Worm (Caenorhabditis elegans): ENCODE results near the gene ZK632.4.
A peak's percentile ranks its signal among the peaks of the same experiment; 100 is the strongest.

The ZK632.4 gene

ce11 chrIII:9780665-9781304 is 26.5 kb downstream of the ZK632.4 start, which contains the start of gene vha-1 (continued):
- peak; percentile 88 for TF ChIP-seq nhr-20 (tag; optimal IDR thresholded peaks at IDR 0.05)
- TF ChIP-seq nhr-90 (tag; optimal IDR thresholded peaks at IDR 0.05; ENCODE audit: poor library complexity), result peak; percentile 71
- peak; percentile 90 for TF ChIP-seq nhr-77 (tag; optimal IDR thresholded peaks at IDR 0.05)
- no peak for TF ChIP-seq ceh-90 (tag; optimal IDR thresholded peaks at IDR 0.05)
- TF ChIP-seq fkh-10 (GFP tag; optimal IDR thresholded peaks at IDR 0.05), result peak; percentile 2
- no peak for TF ChIP-seq ceh-63 (GFP tag; optimal IDR thresholded peaks at IDR 0.05)
- TF ChIP-seq unc-62 (GFP tag; optimal IDR thresholded peaks at IDR 0.05), result no peak
- peak; percentile 94 for TF ChIP-seq snu-23 (GFP tag; optimal IDR thresholded peaks at IDR 0.05)
- peak; percentile 86 to 97 for TF ChIP-seq lsy-2 (tag; optimal IDR thresholded peaks at IDR 0.05)
- no peak for TF ChIP-seq ces-1 (GFP tag; optimal IDR thresholded peaks at IDR 0.05)
- TF ChIP-seq xbp-1 (tag; optimal IDR thresholded peaks at IDR 0.05), result peak; percentile 67
- peak; percentile 78 for TF ChIP-seq nhr-47 (tag; optimal IDR thresholded peaks at IDR 0.05)
- no peak for TF ChIP-seq fkh-4 (tag; optimal IDR thresholded peaks at IDR 0.05; ENCODE audit: borderline replicate concordance)
- peak; percentile 73 for TF ChIP-seq swsn-7 (tag; optimal IDR thresholded peaks at IDR 0.05)
- no peak; the same call in 1 of the 2 replicates for TF ChIP-seq ceh-88 (GFP tag; IDR thresholded peaks at IDR 0.05)
- TF ChIP-seq unc-130 (tag; optimal IDR thresholded peaks at IDR 0.05), result peak; percentile 73
- no peak for TF ChIP-seq hlh-17 (GFP tag; optimal IDR thresholded peaks at IDR 0.05; ENCODE audit: borderline replicate concordance)
- no peak for TF ChIP-seq nhr-84 (tag; optimal IDR thresholded peaks at IDR 0.05)
- peak; percentile 48 for TF ChIP-seq egl-13 (tag; optimal IDR thresholded peaks at IDR 0.05)
- TF ChIP-seq sptf-1 (tag; optimal IDR thresholded peaks at IDR 0.05), result no peak
- peak; percentile 73 for TF ChIP-seq rnt-1 (tag; optimal IDR thresholded peaks at IDR 0.05)
- no peak for TF ChIP-seq pax-3 (tag; optimal IDR thresholded peaks at IDR 0.05)
- TF ChIP-seq elt-3 (tag; optimal IDR thresholded peaks at IDR 0.05), result peak in 4 of 6 experiments; percentile 11 to 92 (median 79)
- no peak for TF ChIP-seq nhr-11 (tag; optimal IDR thresholded peaks at IDR 0.05)
- TF ChIP-seq efl-1 (optimal IDR thresholded peaks at IDR 0.05), result peak; percentile 79 to 89
- TF ChIP-seq efl-1 (GFP tag; optimal IDR thresholded peaks at IDR 0.05 in 1 of 2), result peak; percentile 79 to 94
- peak; percentile 85 for TF ChIP-seq nhr-85 (tag)
- peak; percentile 52 for TF ChIP-seq grh-1 (GFP tag; IDR thresholded peaks at IDR 0.05)
- TF ChIP-seq sox-4 (tag; optimal IDR thresholded peaks at IDR 0.05), result no peak
- peak; percentile 88 to 91 for TF ChIP-seq lin-35 (GFP tag; optimal IDR thresholded peaks at IDR 0.05)
- no peak for TF ChIP-seq dsc-1 (tag; optimal IDR thresholded peaks at IDR 0.05)
- TF ChIP-seq aha-1 (tag; optimal IDR thresholded peaks at IDR 0.05), result no peak
- TF ChIP-seq snpc-4 (tag; optimal IDR thresholded peaks at IDR 0.05), result peak; percentile 43

- TF ChIP-seq lin-14 (GFP tag; optimal IDR thresholded peaks at IDR 0.05), result no peak
- no peak for TF ChIP-seq efl-1 (optimal IDR thresholded peaks at IDR 0.05)
- peak in 1 of 2 experiments; percentile 74 for TF ChIP-seq efl-1 (GFP tag; optimal IDR thresholded peaks at IDR 0.05 in 1 of 2)
- TF ChIP-seq dsc-1 (tag; optimal IDR thresholded peaks at IDR 0.05), result peak; percentile 39
Measured at ce11 chrIII:9780254-9780653, 27.0 kb downstream of the ZK632.4 start, which contains the start of gene sqv-3. Gene sqv-3, minus strand, starts transcription at chrIII:9780354.

DNA sequence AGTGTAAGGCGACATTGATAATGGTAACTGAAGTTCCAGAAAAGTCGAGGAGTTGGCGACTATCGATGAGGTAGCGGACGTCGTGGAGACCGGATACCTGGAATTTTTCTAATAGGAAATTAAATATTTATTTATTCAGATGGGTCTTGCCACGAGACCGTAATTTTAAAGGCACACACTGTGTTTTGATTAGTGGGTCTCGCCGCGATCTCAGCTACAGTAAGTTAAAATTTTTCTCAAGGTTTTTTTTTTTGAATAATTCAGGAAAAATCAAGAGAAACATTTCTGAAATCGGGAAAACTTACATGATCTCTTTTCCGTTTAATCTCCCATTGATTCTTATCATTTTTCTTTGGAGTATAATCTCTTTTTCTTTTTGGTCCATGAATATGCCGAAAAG is 28.2 kb downstream of the ZK632.4 start:
- no peak for TF ChIP-seq C34B4.2 (tag; optimal IDR thresholded peaks at IDR 0.05)
- TF ChIP-seq unc-86 (tag; optimal IDR thresholded peaks at IDR 0.05), result no peak
- TF ChIP-seq Y116A8C.19 (tag; optimal IDR thresholded peaks at IDR 0.05; ENCODE audit: borderline replicate concordance), result no peak
- no peak for TF ChIP-seq ztf-11 (tag; optimal IDR thresholded peaks at IDR 0.05)
- TF ChIP-seq ceh-82 (tag; optimal IDR thresholded peaks at IDR 0.05), result no peak
- TF ChIP-seq skn-1 (tag; optimal IDR thresholded peaks at IDR 0.05), result no peak
- no peak for TF ChIP-seq nhr-12 (tag; optimal IDR thresholded peaks at IDR 0.05)
- TF ChIP-seq pqm-1 (tag; optimal IDR thresholded peaks at IDR 0.05), result no peak
- TF ChIP-seq mab-9 (GFP tag; IDR thresholded peaks at IDR 0.05), result no peak
- TF ChIP-seq nhr-90 (tag; optimal IDR thresholded peaks at IDR 0.05; ENCODE audit: poor library complexity), result no peak
- no peak for TF ChIP-seq ces-1 (GFP tag; optimal IDR thresholded peaks at IDR 0.05)
- TF ChIP-seq dpl-1 (GFP tag; optimal IDR thresholded peaks at IDR 0.05), result no peak
- TF ChIP-seq tlp-1 (tag; optimal IDR thresholded peaks at IDR 0.05), result no peak
- no peak for TF ChIP-seq lsy-2 (tag; optimal IDR thresholded peaks at IDR 0.05)
- TF ChIP-seq lir-3 (tag; optimal IDR thresholded peaks at IDR 0.05; ENCODE audit: poor library complexity), result no peak

Data from whole organism, L1 larva.